Worm (Caenorhabditis elegans): ENCODE data around the gene str-208.

DNA sequence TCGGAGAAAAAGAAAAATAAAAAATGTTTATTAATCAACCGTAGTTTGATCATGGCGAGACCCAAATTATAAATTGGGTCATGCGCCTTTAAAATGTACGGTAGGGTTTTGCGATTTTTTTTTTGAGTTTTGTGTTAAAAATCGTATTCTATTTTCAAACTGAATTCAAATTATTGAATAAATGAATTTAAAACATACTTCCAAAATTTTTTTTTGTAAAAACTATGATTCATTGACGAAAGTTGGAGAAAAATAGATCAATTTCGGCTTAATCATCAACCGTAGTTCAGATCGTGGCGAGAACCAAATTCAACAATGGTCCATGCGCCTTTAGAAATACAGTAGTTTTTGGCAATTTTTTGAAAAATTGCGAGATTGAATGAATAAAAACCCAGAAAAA lies 7.0 kb downstream of the str-208 start:
- TF ChIP-seq lir-3 (tag; optimal IDR thresholded peaks at IDR 0.05) (no peak), pqm-1 (tag; optimal IDR thresholded peaks at IDR 0.05) (no peak), R02D3.7 (tag; optimal IDR thresholded peaks at IDR 0.05) (no peak), mep-1 (tag; optimal IDR thresholded peaks at IDR 0.05) (no peak), hif-1 (tag; optimal IDR thresholded peaks at IDR 0.05) (no peak), fkh-10 (GFP tag; optimal IDR thresholded peaks at IDR 0.05) (no peak), Y105C5A.15 (GFP tag; IDR thresholded peaks at IDR 0.05) (no peak), lsy-2 (tag; optimal IDR thresholded peaks at IDR 0.05) (no peak), mdl-1 (tag; optimal IDR thresholded peaks at IDR 0.05) (no peak), ztf-11 (tag; optimal IDR thresholded peaks at IDR 0.05) (no peak), spr-3 (GFP tag; optimal IDR thresholded peaks at IDR 0.05) (no peak), nhr-76 (tag; optimal IDR thresholded peaks at IDR 0.05) (no peak)
